Worm (Caenorhabditis elegans) whole organism, young adult: Measurements from ENCODE around the gene ergi-1.
A peak's percentile ranks its signal among the peaks of the same experiment; 100 is the strongest.

ENCODE experiments used
- C06A6.2 ChIP-seq: fragments of 200-800 bp; sonication (Bioruptor generic); conservative IDR thresholded peaks from 2 replicates; pipeline ENCODE4 v1.3.6; 2022; ENCODE audit warnings: missing genetic modification characterization, missing compliant biosample characterization
- F22D6.2 ChIP-seq: sonication (generic microtip); optimal IDR thresholded peaks from 2 replicates; lab custom pipeline; 2016; ENCODE audit warnings: mild to moderate bottlenecking, missing genetic modification characterization, missing compliant biosample characterization
- F37B4.10 ChIP-seq: fragments of 200-800 bp; sonication (Bioruptor generic); IDR thresholded peaks from 2 replicates; pipeline ENCODE4 v1.3.6; 2022; ENCODE audit warnings: missing genetic modification characterization, missing compliant biosample characterization
- F49E8.2 ChIP-seq: sonication (generic microtip); optimal IDR thresholded peaks from 3 replicates; lab custom pipeline; 2017; ENCODE audit warnings: missing genetic modification characterization, mild to moderate bottlenecking, missing compliant biosample characterization, antibody characterized with exemption, moderate library complexity; ENCODE audit not compliant: insufficient read depth
- F55B11.4 ChIP-seq: sonication (generic microtip); optimal IDR thresholded peaks from 2 replicates; lab custom pipeline; 2016; ENCODE audit warnings: missing compliant biosample characterization, missing genetic modification characterization, borderline replicate concordance; ENCODE audit not compliant: insufficient read depth
- K11D2.4 ChIP-seq: fragments of 200-800 bp; sonication (Bioruptor generic); IDR thresholded peaks from 2 replicates; pipeline ENCODE4 v1.3.6; 2022; ENCODE audit warnings: missing genetic modification reagents, missing genetic modification characterization, missing compliant biosample characterization
- K12H6.12 ChIP-seq: fragments of 200-800 bp; sonication (Bioruptor generic); optimal IDR thresholded peaks from 2 replicates; lab custom pipeline; 2018; ENCODE audit warnings: mild to moderate bottlenecking, missing genetic modification characterization, missing compliant biosample characterization
- akir-1 ChIP-seq: fragments of 200-800 bp; sonication (Bioruptor generic); optimal IDR thresholded peaks from 2 replicates; lab custom pipeline; 2018; ENCODE audit warnings: mild to moderate bottlenecking, missing genetic modification characterization, moderate library complexity, missing compliant biosample characterization
- aptf-2 ChIP-seq: fragments of 200-800 bp; sonication (Bioruptor generic); conservative IDR thresholded peaks from 2 replicates; pipeline ENCODE4 v1.3.6; 2022; ENCODE audit warnings: missing genetic modification reagents, missing genetic modification characterization, missing compliant biosample characterization
- atf-7 ChIP-seq: sonication (generic microtip); optimal IDR thresholded peaks from 2 replicates; lab custom pipeline; 2017; ENCODE audit warnings: mild to moderate bottlenecking, missing genetic modification characterization, missing compliant biosample characterization
- athp-1 ChIP-seq: sonication (generic microtip); optimal IDR thresholded peaks from 2 replicates; lab custom pipeline; 2017; ENCODE audit warnings: mild to moderate bottlenecking, missing genetic modification characterization, missing compliant biosample characterization
- attf-5 ChIP-seq: fragments of 200-800 bp; sonication (Bioruptor generic); optimal IDR thresholded peaks from 2 replicates; lab custom pipeline; 2018; ENCODE audit warnings: mild to moderate bottlenecking, missing genetic modification characterization, missing compliant biosample characterization
- cebp-1 ChIP-seq, 2 experiments: fragments of 200-800 bp in 1 of 2; sonication (Bioruptor generic) in 1 of 2; sonication (generic microtip) in 1 of 2; IDR thresholded peaks in 1 of 2; optimal IDR thresholded peaks in 1 of 2; 2 replicates each; pipeline versions ENCODE4 v1.3.6 to Lab custom; 2017 to 2022; ENCODE audit warnings: missing compliant biosample characterization in 2 of 2, missing genetic modification characterization in 2 of 2, mild to moderate bottlenecking in 1 of 2, missing genetic modification reagents in 1 of 2, moderate library complexity in 1 of 2
- ceh-27 ChIP-seq: fragments of 200-800 bp; sonication (Bioruptor generic); optimal IDR thresholded peaks from 2 replicates; lab custom pipeline; 2018; ENCODE audit warnings: mild to moderate bottlenecking, missing genetic modification characterization, moderate library complexity, missing compliant biosample characterization
- ceh-79 ChIP-seq: sonication (generic microtip); optimal IDR thresholded peaks from 2 replicates; lab custom pipeline; 2017; ENCODE audit warnings: mild to moderate bottlenecking, missing genetic modification characterization, missing compliant biosample characterization
- die-1 ChIP-seq: sonication (generic microtip); optimal IDR thresholded peaks from 2 replicates; lab custom pipeline; 2016; ENCODE audit warnings: missing genotype, mild to moderate bottlenecking, missing genetic modification characterization, missing compliant biosample characterization
- dox-1 ChIP-seq: fragments of 200-800 bp; sonication (Bioruptor generic); IDR thresholded peaks from 2 replicates; pipeline ENCODE4 v1.3.6; 2022; ENCODE audit warnings: missing genetic modification reagents, missing genetic modification characterization, missing compliant biosample characterization
- efl-1 ChIP-seq: fragments of 150-350 bp; optimal IDR thresholded peaks from 2 replicates; lab custom pipeline; 2014; ENCODE audit warnings: missing biosample characterization, missing genetic modification reagents, missing genetic modification characterization
- ekl-4 ChIP-seq: fragments of 200-800 bp; sonication (Bioruptor generic); IDR thresholded peaks from 2 replicates; pipeline ENCODE4 v1.3.6; 2022; ENCODE audit warnings: missing genetic modification reagents, missing genetic modification characterization, missing compliant biosample characterization
- gei-17 ChIP-seq: fragments of 200-800 bp; sonication (Bioruptor generic); optimal IDR thresholded peaks from 2 replicates; lab custom pipeline; 2018; ENCODE audit warnings: mild to moderate bottlenecking, missing genetic modification characterization, missing compliant biosample characterization
- hmg-1.2 ChIP-seq: fragments of 200-800 bp; sonication (Bioruptor generic); IDR thresholded peaks from 2 replicates; pipeline ENCODE4 v1.3.6; 2022; ENCODE audit warnings: missing genetic modification reagents, missing genetic modification characterization, missing compliant biosample characterization
- hsf-1 ChIP-seq: fragments of 200-800 bp; sonication (Bioruptor generic); IDR thresholded peaks from 2 replicates; pipeline ENCODE4 v1.3.6; 2022; ENCODE audit warnings: missing genetic modification reagents, missing genetic modification characterization, missing compliant biosample characterization
- lag-1 ChIP-seq: fragments of 200-800 bp; sonication (Bioruptor generic); IDR thresholded peaks from 2 replicates; pipeline ENCODE4 v1.3.6; 2022; ENCODE audit warnings: missing genetic modification reagents, missing genetic modification characterization, missing compliant biosample characterization
- let-526 ChIP-seq: fragments of 200-800 bp; sonication (Bioruptor generic); IDR thresholded peaks from 2 replicates; pipeline ENCODE4 v1.3.6; 2022; ENCODE audit warnings: missing genetic modification reagents, missing genetic modification characterization, missing compliant biosample characterization
- lin-35 ChIP-seq, 3 experiments: fragments of 150-350 bp in 2 of 3; sonication (generic microtip) in 1 of 3; optimal IDR thresholded peaks; 2 replicates each; lab custom pipeline; 2014 to 2018; ENCODE audit warnings: missing biosample characterization in 3 of 3, missing genetic modification characterization in 3 of 3, missing genetic modification reagents in 3 of 3
- lin-40 ChIP-seq: sonication (generic microtip); optimal IDR thresholded peaks from 2 replicates; lab custom pipeline; 2016; ENCODE audit warnings: missing genetic modification characterization, mild to moderate bottlenecking, missing compliant biosample characterization, missing genotype, missing genetic modification reagents
- madf-6 ChIP-seq: fragments of 200-800 bp; sonication (Bioruptor generic); IDR thresholded peaks from 2 replicates; pipeline ENCODE4 v1.3.6; 2022; ENCODE audit warnings: missing genetic modification reagents, missing genetic modification characterization, missing compliant biosample characterization
- mcd-1 ChIP-seq: fragments of 200-800 bp; sonication (Bioruptor generic); IDR thresholded peaks from 2 replicates; pipeline ENCODE4 v1.3.6; 2022; ENCODE audit warnings: missing genetic modification reagents, missing genetic modification characterization, missing compliant biosample characterization
- nfyb-1 ChIP-seq: fragments of 200-800 bp; sonication (Bioruptor generic); IDR thresholded peaks from 2 replicates; pipeline ENCODE4 v1.3.6; 2022; ENCODE audit warnings: missing genetic modification reagents, missing genetic modification characterization, missing compliant biosample characterization
- nhr-80 ChIP-seq: sonication (generic microtip); optimal IDR thresholded peaks from 2 replicates; lab custom pipeline; 2016; ENCODE audit warnings: missing genetic modification characterization, missing compliant biosample characterization
- somi-1 ChIP-seq: fragments of 200-800 bp; sonication (Bioruptor generic); optimal IDR thresholded peaks from 2 replicates; lab custom pipeline; 2018; ENCODE audit warnings: mild to moderate bottlenecking, missing genetic modification characterization, missing compliant biosample characterization
- tbp1 ChIP-seq: fragments of 200-800 bp; sonication (Bioruptor generic); optimal IDR thresholded peaks from 2 replicates; lab custom pipeline; 2018; ENCODE audit warnings: mild to moderate bottlenecking, missing genetic modification characterization, missing compliant biosample characterization
- tlf-1 ChIP-seq: fragments of 200-800 bp; sonication (Bioruptor generic); optimal IDR thresholded peaks from 2 replicates; lab custom pipeline; 2018; ENCODE audit warnings: mild to moderate bottlenecking, missing genetic modification characterization, missing compliant biosample characterization
- unc-62 ChIP-seq: fragments of 150-350 bp; optimal IDR thresholded peaks from 2 replicates; lab custom pipeline; 2014; ENCODE audit warnings: missing biosample characterization, missing genetic modification reagents, missing genetic modification characterization
- zim-3 ChIP-seq: sonication (generic microtip); optimal IDR thresholded peaks from 2 replicates; lab custom pipeline; 2017; ENCODE audit warnings: mild to moderate bottlenecking, missing genetic modification characterization, moderate library complexity, missing compliant biosample characterization
- ztf-26 ChIP-seq: sonication (generic microtip); optimal IDR thresholded peaks from 2 replicates; lab custom pipeline; 2017; ENCODE audit warnings: missing genetic modification characterization, missing compliant biosample characterization
- ztf-28 ChIP-seq: fragments of 200-800 bp; sonication (Bioruptor generic); IDR thresholded peaks from 2 replicates; pipeline ENCODE4 v1.3.6; 2022; ENCODE audit warnings: missing genetic modification reagents, missing genetic modification characterization, missing compliant biosample characterization

Gene ergi-1

DNA sequence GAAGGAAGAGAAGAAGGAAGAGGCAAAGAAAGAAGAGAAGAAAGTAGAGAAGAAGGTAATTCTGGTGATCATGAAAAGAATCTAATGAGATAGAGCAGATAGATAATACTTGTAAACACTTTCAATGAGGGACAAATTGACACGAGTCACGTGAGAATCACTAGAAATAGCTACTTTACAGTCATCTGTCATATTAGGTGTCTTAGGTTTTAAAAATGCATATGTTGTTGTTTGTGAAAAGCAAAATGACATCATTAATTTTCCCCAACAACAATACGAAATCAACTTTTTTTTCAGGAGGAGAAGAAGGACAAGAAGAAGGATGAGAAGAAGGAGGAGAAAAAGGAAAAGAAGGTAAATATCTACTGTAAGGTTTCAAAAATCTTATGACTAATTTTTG lies 40.1 kb upstream of the ergi-1 start (continued):
- TF ChIP-seq zim-3 (tag; lab: Kevin White, UChicago) (no peak), lin-35 (GFP tag; optimal IDR thresholded peaks at IDR 0.05; lab: Kevin White, UChicago) (no peak), nfyb-1 (GFP tag; lab: Robert Waterston, UW) (no peak)

DNA sequence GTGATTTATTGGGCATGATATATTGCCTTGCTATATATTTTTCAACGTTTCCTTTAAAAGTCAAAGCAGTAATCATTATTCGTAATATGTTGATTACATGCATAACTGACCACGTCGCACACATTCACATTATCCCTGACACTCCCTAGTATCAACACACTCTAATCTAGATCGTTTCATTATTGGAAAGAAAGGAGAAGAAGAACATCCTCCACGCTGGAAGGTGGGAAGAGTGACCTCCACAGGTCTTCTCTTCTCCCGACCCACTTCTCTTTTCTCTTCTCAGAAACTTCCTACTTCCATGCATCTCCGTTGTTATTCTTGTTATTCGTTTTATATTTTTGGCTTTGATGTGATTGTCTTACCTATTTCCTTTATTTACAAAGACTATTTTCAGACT lies 39.0 kb upstream of the ergi-1 start, which contains the start of gene txdc-12.2:
Gene txdc-12.2, plus strand, starts transcription at position 396 of the 400 bp plus-strand sequence.
- TF ChIP-seq ztf-28 (GFP tag; lab: Robert Waterston, UW), result no peak

DNA sequence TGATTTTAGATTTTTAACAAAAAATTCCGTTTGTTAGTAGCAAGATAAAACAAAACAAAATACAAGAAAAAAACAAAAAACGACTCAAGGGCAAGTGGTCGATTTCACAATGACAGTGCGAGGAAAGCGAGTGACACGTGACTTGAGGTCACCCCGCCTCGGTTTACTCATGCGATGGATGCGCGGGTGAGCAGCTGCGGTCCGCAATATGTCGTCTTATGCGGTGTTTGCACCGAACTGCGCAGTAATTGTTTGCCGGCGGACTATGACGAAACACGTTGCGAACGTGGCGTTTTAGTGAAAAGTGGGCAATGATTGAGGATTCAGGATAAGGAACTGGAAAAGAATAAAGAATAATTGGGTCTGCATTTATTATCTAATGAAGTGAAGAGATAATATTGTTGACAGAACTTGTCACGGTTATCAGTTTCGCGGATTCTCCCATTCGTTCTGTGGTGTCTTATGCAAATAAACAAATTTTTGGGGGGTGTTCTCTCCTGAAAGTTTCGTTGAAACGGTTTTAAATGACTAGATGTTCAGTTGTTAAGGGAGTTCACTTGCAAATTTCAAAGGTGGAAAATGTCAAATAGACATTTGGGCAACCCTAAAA lies 36.4 kb upstream of the ergi-1 start:
- TF ChIP-seq mcd-1 (GFP tag; lab: Robert Waterston, UW), result no peak
- TF ChIP-seq dox-1 (GFP tag; lab: Robert Waterston, UW), result peak; percentile 63
- no peak for TF ChIP-seq die-1 (tag; lab: Kevin White, UChicago)
- peak; percentile 33 for TF ChIP-seq tbp1
- TF ChIP-seq F22D6.2 (tag; lab: Kevin White, UChicago), result no peak
- TF ChIP-seq C06A6.2 (GFP tag; lab: Robert Waterston, UW), result 0 out of 2 replicates have a peak, but pooled peaks have one; percentile 30
- peak; percentile 34 for TF ChIP-seq nhr-80 (tag; lab: Kevin White, UChicago)
- TF ChIP-seq ceh-27 (GFP tag; lab: Kevin White, UChicago), result peak; percentile 77
- no peak for TF ChIP-seq hsf-1 (GFP tag; lab: Robert Waterston, UW)
- no peak for TF ChIP-seq ceh-79 (tag; lab: Kevin White, UChicago)
- no peak for TF ChIP-seq tlf-1 (GFP tag; lab: Kevin White, UChicago)
- peak; percentile 70 for TF ChIP-seq lin-40 (tag; lab: Kevin White, UChicago)
- peak; percentile 3 for TF ChIP-seq ztf-26 (tag; lab: Kevin White, UChicago)
- TF ChIP-seq efl-1, result peak; percentile 10
- TF ChIP-seq cebp-1 (GFP tag; IDR thresholded peaks at IDR 0.05; lab: Robert Waterston, UW), result peak; percentile 94
- TF ChIP-seq cebp-1 (tag; optimal IDR thresholded peaks at IDR 0.05; lab: Kevin White, UChicago), result peak; percentile 99
- no peak for TF ChIP-seq F37B4.10 (GFP tag; lab: Robert Waterston, UW)
- no peak for TF ChIP-seq madf-6 (GFP tag; lab: Robert Waterston, UW)
- peak; percentile 40 for TF ChIP-seq akir-1 (GFP tag; lab: Kevin White, UChicago)
- TF ChIP-seq let-526, result no peak
- TF ChIP-seq K11D2.4 (GFP tag; lab: Robert Waterston, UW), result peak; percentile 67; the same call in 1 of the 2 replicates
- no peak for TF ChIP-seq ekl-4
- peak; percentile 82 for TF ChIP-seq K12H6.12
- peak in 1 of 3 experiments; percentile 45 for TF ChIP-seq lin-35 (GFP tag; optimal IDR thresholded peaks at IDR 0.05; lab: Kevin White, UChicago)
- TF ChIP-seq athp-1 (tag; lab: Kevin White, UChicago), result no peak
- TF ChIP-seq attf-5 (GFP tag; lab: Kevin White, UChicago), result peak; percentile 65
- TF ChIP-seq F55B11.4 (tag; lab: Kevin White, UChicago), result no peak
- TF ChIP-seq somi-1 (GFP tag; lab: Kevin White, UChicago), result peak; percentile 31
- peak; percentile 34; the same call in 1 of the 2 replicates for TF ChIP-seq hmg-1.2 (GFP tag; lab: Robert Waterston, UW)
- no peak for TF ChIP-seq F49E8.2 (tag; lab: Kevin White, UChicago)
- TF ChIP-seq unc-62 (GFP tag; lab: Kevin White, UChicago), result peak; percentile 29
- TF ChIP-seq lag-1 (GFP tag; lab: Robert Waterston, UW), result no peak
- TF ChIP-seq gei-17 (GFP tag; lab: Kevin White, UChicago), result peak; percentile 21
- TF ChIP-seq atf-7 (tag; lab: Kevin White, UChicago), result peak; percentile 21
- TF ChIP-seq aptf-2, result no peak
